Fruit fly (Drosophila melanogaster) Kc167 (cell line): ENCODE data around the gene emc.

Source experiments
- Myc ChIP-seq: fragments of >200 bp; optimal IDR thresholded peaks from 2 replicates; lab custom pipeline; 2017; ENCODE audit warnings: missing external identifiers
- Sin3A ChIP-seq: fragments of >200 bp; optimal IDR thresholded peaks from 2 replicates; lab custom pipeline; 2018; ENCODE audit warnings: missing external identifiers
- h ChIP-seq: fragments of >200 bp; optimal IDR thresholded peaks from 3 replicates; lab custom pipeline; 2018; ENCODE audit warnings: missing external identifiers
- insv ChIP-seq: fragments of >200 bp; optimal IDR thresholded peaks from 3 replicates; lab custom pipeline; 2018; ENCODE audit warnings: missing external identifiers
- psq ChIP-seq: fragments of >200 bp; optimal IDR thresholded peaks from 2 replicates; lab custom pipeline; 2017; ENCODE audit warnings: missing external identifiers
- ttk ChIP-seq: sonication (Bioruptor generic); optimal IDR thresholded peaks from 2 replicates; lab custom pipeline; 2017; ENCODE audit warnings: missing external identifiers

emc gene

dm6 chr3L:776696-777095 is 27.5 kb downstream of the emc start:
- TF ChIP-seq h (no peak), Sin3A (no peak), psq (no peak), insv (lab: Kevin White, UChicago) (no peak)

DNA sequence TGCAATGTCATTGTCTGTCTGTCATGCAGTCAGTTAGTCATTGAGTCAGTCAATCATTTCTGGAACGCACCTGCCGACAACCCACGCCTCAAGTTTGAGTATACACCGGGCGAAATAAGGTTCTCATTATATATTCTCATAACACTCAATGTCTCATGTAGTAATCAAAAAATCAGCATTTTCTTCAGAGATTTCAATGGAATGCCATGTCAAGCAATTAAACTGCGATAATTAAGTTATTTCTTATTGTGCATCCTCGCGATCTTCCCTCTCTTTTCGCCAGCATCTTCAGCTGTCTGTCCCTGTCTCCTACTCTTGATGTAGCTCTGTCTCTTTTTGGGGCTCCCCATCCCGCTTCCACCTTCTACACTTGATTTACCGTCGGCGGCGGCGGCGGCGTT is 28.1 kb downstream of the emc start:
- TF ChIP-seq Myc (lab: Kevin White, UChicago) (no peak), insv (lab: Kevin White, UChicago) (no peak), ttk (lab: Kevin White, UChicago) (no peak), Sin3A (no peak), psq (no peak), h (no peak)

- no peak for TF ChIP-seq Sin3A
- TF ChIP-seq psq, result no peak
- no peak for TF ChIP-seq ttk (lab: Kevin White, UChicago)
- TF ChIP-seq insv (lab: Kevin White, UChicago), result no peak
- TF ChIP-seq Myc (lab: Kevin White, UChicago), result no peak
- no peak for TF ChIP-seq h
Observed at dm6 chr3L:778977-779376, 29.8 kb downstream of the emc start.

DNA sequence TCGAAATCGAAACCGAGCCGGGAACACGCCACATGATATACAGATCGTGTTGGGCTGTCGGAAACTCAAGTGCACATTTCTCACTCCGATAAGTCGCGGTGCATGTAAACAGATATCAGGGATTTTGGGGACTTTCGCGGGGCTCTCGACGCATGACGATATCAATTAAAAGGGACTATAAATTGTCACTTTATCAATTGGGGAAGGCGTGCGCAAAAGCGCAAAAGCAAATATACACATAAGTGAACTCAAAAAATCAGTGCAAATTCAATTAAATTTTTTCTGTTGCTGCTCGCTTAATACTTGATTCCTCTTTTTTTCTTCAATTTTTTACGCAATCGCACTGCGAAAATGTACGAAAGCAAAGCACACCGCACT is 31.3 kb downstream of the emc start:
- TF ChIP-seq Myc (lab: Kevin White, UChicago) (no peak), psq (no peak)

DNA sequence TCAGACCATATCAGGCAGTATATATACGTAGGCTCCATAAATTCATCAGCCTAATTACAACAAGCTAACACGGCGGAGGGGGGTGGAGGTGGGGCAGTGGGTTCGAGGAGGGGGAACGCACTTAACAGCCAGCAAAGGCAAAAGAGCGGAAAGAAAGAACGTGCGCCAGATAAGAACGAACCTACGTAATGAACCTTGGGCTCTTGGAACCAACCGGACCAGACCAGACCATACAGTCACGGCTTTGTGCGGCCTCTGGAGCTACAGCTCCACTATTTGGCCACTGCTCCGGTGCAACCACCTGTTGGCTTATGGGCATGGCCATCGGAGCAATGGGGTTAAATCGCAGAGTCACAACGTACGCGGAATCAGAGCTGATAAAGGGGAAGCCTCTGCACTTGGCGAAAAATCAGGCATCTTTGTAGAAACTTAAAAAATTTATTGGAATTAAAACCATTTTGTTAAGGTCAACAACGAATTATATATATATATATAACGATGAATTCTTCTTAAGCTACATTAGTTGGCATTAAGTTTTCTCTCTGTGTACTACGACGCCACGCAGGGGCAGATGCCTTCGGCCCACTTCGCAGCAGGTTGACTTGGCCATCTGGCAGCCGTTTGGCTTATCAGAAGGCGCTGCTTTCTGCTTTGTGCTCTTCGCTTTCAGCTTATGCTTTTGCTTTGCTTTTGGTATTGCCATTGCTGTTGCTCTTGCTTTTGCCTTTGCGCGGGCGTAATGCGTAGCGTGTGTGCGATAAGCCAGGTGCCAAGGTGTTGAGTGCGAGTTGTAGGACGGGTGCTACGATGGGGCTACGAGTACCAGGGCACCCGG is 31.9 kb downstream of the emc start:
- no peak for TF ChIP-seq Myc (lab: Kevin White, UChicago)
- no peak for TF ChIP-seq psq
- no peak for TF ChIP-seq ttk (lab: Kevin White, UChicago)
- TF ChIP-seq h, result no peak
- no peak for TF ChIP-seq insv (lab: Kevin White, UChicago)
- TF ChIP-seq Sin3A, result no peak

DNA sequence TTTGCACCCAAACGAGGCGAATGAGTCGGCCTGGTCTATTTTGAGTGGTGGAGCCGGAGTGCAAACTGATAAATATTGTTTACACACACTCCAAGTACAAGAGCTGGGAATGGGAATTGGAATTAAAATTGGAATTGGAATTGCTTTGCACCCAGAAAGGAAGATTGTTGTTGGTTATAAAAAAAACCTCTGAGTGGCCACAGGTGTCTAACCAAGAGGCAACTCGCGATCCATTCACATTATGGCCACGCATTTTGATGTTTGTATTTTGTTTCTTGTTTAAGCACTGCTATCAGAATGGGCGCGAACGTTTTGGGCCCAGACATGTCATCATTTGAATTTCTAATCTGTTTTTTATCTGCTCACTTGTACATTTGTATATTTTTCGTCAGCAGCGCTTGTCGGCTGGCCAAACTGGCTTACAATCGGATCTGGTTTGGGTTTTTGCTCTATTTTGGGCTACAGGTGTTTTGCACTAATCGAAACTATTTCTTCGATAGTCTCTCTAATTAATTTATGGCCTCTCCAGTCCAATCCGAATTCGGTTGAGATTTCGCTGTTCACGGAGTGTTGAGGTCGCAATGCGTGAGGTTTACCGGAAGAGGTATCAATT is 32.6 kb downstream of the emc start:
- no peak for TF ChIP-seq Myc (lab: Kevin White, UChicago)
- TF ChIP-seq h, result no peak
- no peak for TF ChIP-seq insv (lab: Kevin White, UChicago)
- TF ChIP-seq ttk (lab: Kevin White, UChicago), result no peak
- no peak for TF ChIP-seq Sin3A
- no peak for TF ChIP-seq psq

- no peak for TF ChIP-seq ttk (lab: Kevin White, UChicago)
- TF ChIP-seq insv (lab: Kevin White, UChicago), result no peak
- TF ChIP-seq psq, result no peak
- TF ChIP-seq h, result no peak
- TF ChIP-seq Myc (lab: Kevin White, UChicago), result no peak
- TF ChIP-seq Sin3A, result no peak
Observed at dm6 chr3L:782521-782920, 33.3 kb downstream of the emc start.

DNA sequence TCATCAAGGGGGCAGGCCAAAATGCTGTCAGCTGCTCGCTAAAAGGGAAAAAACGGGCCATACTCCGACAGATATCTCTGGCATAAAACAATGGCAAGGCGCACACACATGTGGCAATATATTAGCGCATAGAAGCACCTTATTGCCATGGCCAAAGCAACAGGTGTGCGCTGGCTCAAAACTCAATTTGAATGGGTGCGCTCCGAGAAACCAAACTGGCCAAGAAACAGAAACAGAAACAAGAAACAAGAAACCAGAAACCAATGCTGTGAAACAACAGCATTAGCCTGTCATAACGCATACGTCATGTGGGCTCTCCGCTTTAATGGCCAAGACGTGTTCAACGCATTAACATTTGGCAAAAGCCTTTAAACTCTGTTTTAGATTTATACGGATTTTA is 33.7 kb downstream of the emc start:
- TF ChIP-seq ttk (lab: Kevin White, UChicago), result no peak
- TF ChIP-seq psq, result no peak
- TF ChIP-seq h, result no peak

- TF ChIP-seq insv (lab: Kevin White, UChicago), result no peak
- no peak for TF ChIP-seq Sin3A
Observed at dm6 chr3L:784111-784960, 35.1 kb downstream of the emc start.

dm6 chr3L:785726-786351 is 36.6 kb downstream of the emc start:
- TF ChIP-seq Sin3A (no peak), ttk (lab: Kevin White, UChicago) (no peak), psq (no peak), Myc (lab: Kevin White, UChicago) (no peak), h (no peak), insv (lab: Kevin White, UChicago) (no peak)

DNA sequence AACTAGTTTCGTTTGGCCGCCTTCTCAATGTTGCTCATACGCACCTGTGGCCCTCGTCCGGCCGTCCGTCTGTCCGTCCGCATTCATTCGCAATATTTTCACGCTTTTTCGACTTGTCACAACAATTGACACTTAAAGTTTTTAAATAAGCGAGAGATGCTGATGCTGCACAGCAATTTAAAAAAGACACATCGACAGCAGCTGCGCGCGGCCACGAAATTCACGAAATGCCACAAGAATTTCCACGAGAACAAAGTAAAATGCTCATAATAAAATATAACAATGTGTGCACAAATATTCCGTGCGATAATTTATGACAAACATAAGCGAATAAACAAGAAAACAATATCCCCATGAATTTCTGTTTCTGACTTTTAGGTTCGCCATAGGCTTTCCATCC is 37.6 kb downstream of the emc start:
- TF ChIP-seq psq (no peak), h (no peak), Myc (lab: Kevin White, UChicago) (no peak), ttk (lab: Kevin White, UChicago) (no peak), Sin3A (no peak), insv (lab: Kevin White, UChicago) (no peak)

DNA sequence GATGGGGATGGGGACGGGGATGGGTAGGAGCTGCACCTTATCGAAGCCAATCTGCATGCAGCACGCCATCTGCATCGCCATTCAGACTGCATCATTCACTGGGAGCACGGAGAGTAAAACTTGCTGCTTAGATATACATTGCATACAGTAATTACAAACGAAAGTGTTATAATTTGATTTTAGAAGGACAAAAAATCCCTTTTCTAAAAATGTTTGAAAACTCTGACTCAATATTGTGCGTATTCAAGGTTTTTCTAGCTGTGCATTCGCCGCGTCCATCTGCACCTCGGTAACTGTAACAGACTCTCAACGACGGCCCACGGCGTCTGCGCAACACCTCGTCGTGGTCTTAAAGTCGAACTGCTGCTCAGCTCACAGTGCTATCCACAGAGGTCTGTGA is 38.4 kb downstream of the emc start:
- TF ChIP-seq Sin3A, result no peak
- no peak for TF ChIP-seq ttk (lab: Kevin White, UChicago)
- no peak for TF ChIP-seq insv (lab: Kevin White, UChicago)
- no peak for TF ChIP-seq psq
- TF ChIP-seq h, result no peak
- TF ChIP-seq Myc (lab: Kevin White, UChicago), result no peak
